Fruit fly (Drosophila melanogaster): ENCODE data around the gene spn-D.
A peak's percentile ranks its signal among the peaks of the same experiment; 100 is the strongest.

The spn-D gene

DNA sequence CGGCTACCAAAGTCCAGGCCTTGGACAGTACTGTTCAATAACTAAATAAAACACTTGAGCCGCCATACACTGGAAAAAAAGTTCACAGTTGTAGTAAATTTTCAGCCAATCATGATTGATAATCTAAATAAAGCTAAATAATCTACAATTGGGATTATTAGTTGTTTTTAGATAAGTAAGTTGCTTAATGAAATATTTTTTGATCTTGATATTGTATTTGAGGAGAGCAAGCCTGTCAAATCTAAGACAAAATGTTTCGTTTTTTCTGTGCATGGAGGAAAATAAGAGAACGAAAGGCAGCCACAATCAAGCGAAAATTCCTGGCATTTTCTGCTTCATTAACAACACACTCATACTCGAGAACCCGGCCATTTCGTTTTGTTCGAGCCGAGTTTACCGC lies 5.6 kb downstream of the spn-D start (continued):
- TF ChIP-seq ss (GFP tag; optimal IDR thresholded peaks at IDR 0.05) (peak in 1 of 2 experiments; percentile 28), vri (GFP tag; optimal IDR thresholded peaks at IDR 0.05) (peak; percentile 67), CG8319 (GFP tag; optimal IDR thresholded peaks at IDR 0.05) (no peak), CG6854 (GFP tag; optimal IDR thresholded peaks at IDR 0.05) (peak; percentile 72), salr (GFP tag; optimal IDR thresholded peaks at IDR 0.05) (no peak), CG11762 (GFP tag; optimal IDR thresholded peaks at IDR 0.05; ENCODE audit: insufficient read depth) (peak; percentile 4), CG3919 (GFP tag; optimal IDR thresholded peaks at IDR 0.05) (peak; percentile 45), CG34406 (GFP tag; optimal IDR thresholded peaks at IDR 0.05) (peak; percentile 45), Sox102F (GFP tag; optimal IDR thresholded peaks at IDR 0.05) (peak; percentile 76), lz (GFP tag; optimal IDR thresholded peaks at IDR 0.05) (peak; percentile 72), CG9139 (GFP tag; optimal IDR thresholded peaks at IDR 0.05) (no peak), topi (GFP tag; optimal IDR thresholded peaks at IDR 0.05) (peak; percentile 71), CG6792 (GFP tag; optimal IDR thresholded peaks at IDR 0.05) (peak; percentile 35), fd59A (GFP tag; optimal IDR thresholded peaks at IDR 0.05) (peak; percentile 22)

DNA sequence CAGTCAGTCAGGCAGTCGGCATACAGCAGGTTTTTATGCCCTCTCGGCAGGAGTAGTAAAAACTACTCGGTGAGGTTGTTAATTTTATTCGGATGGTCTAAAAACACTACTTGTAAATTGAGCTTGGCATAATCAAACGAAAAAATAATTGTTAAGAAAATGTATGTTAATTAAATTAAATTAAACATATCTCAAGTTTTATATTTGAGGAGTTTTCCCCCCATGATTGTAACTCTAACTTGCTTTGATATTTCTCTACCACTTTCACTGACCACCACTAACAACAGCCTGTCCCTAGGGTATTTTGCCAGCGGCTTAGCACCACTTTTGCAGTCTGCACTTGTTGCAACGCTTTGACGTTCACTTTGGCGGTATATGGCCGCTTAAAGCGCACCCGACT lies 10.2 kb downstream of the spn-D start:
- TF ChIP-seq CG4318 (GFP tag; optimal IDR thresholded peaks at IDR 0.05) (peak; percentile 48), CG11762 (GFP tag; optimal IDR thresholded peaks at IDR 0.05; ENCODE audit: insufficient read depth) (peak; percentile 18), Met (GFP tag; optimal IDR thresholded peaks at IDR 0.05) (peak; percentile 28), acj6 (GFP tag; optimal IDR thresholded peaks at IDR 0.05) (peak; percentile 29), svp (GFP tag) (peak; percentile 67), CG8632 (GFP tag; optimal IDR thresholded peaks at IDR 0.05) (peak; percentile 19), CG6276 (GFP tag; optimal IDR thresholded peaks at IDR 0.05) (peak; percentile 10), pdm3 (GFP tag; optimal IDR thresholded peaks at IDR 0.05) (peak; percentile 33), eg (GFP tag; IDR thresholded peaks at IDR 0.05) (no peak), dac (GFP tag; optimal IDR thresholded peaks at IDR 0.05) (no peak), CG15336 (GFP tag; IDR thresholded peaks at IDR 0.05) (peak; percentile 63), CG9139 (GFP tag; optimal IDR thresholded peaks at IDR 0.05) (no peak), net (GFP tag; optimal IDR thresholded peaks at IDR 0.05) (no peak), CG11294 (GFP tag; IDR thresholded peaks at IDR 0.05) (0 out of 2 replicates have a peak, but pooled peaks have one; percentile 8), Sox102F (GFP tag; optimal IDR thresholded peaks at IDR 0.05) (peak; percentile 32), vri (GFP tag; optimal IDR thresholded peaks at IDR 0.05) (no peak), CG31627 (GFP tag; optimal IDR thresholded peaks at IDR 0.05) (peak; percentile 12), Sox14 (GFP tag; optimal IDR thresholded peaks at IDR 0.05) (peak; percentile 0), CG34406 (GFP tag; optimal IDR thresholded peaks at IDR 0.05) (peak; percentile 21), fd59A (GFP tag; optimal IDR thresholded peaks at IDR 0.05) (peak; percentile 57), lz (GFP tag; optimal IDR thresholded peaks at IDR 0.05) (no peak), Smox (GFP tag; optimal IDR thresholded peaks at IDR 0.05) (peak; percentile 36), CG32006 (GFP tag; optimal IDR thresholded peaks at IDR 0.05) (peak; percentile 66), CG11902 (GFP tag; optimal IDR thresholded peaks at IDR 0.05) (no peak), CG1621 (tag; optimal IDR thresholded peaks at IDR 0.05) (no peak), CG3032 (tag; optimal IDR thresholded peaks at IDR 0.05) (peak; percentile 49), CG6163 (GFP tag; IDR thresholded peaks at IDR 0.05) (no peak), Eip78C (GFP tag) (peak; percentile 81), Gug (GFP tag; IDR thresholded peaks at IDR 0.05) (no peak), CG8119 (GFP tag; IDR thresholded peaks at IDR 0.05) (peak; percentile 67; the same call in 2 of the 3 replicates), CG6854 (GFP tag; optimal IDR thresholded peaks at IDR 0.05) (no peak), achi (GFP tag; optimal IDR thresholded peaks at IDR 0.05) (peak; percentile 68), fd85E (GFP tag; optimal IDR thresholded peaks at IDR 0.05) (no peak), CG7368 (GFP tag; optimal IDR thresholded peaks at IDR 0.05) (no peak), CG10631 (GFP tag; optimal IDR thresholded peaks at IDR 0.05) (peak; percentile 46), Blimp-1 (GFP tag; optimal IDR thresholded peaks at IDR 0.05) (peak; percentile 49), Eip93F (GFP tag; optimal IDR thresholded peaks at IDR 0.05) (no peak), Ets21C (GFP tag; optimal IDR thresholded peaks at IDR 0.05) (no peak), CG3919 (GFP tag; optimal IDR thresholded peaks at IDR 0.05) (peak; percentile 50), ss (GFP tag; optimal IDR thresholded peaks at IDR 0.05) (peak in 1 of 2 experiments; percentile 32), Ets96B (tag; optimal IDR thresholded peaks at IDR 0.05) (peak; percentile 37), Eip75B (GFP tag; optimal IDR thresholded peaks at IDR 0.05) (peak; percentile 9), CG16779 (tag; optimal IDR thresholded peaks at IDR 0.05) (peak; percentile 13), dsx (GFP tag; optimal IDR thresholded peaks at IDR 0.05; ENCODE audit: poor library complexity, severe bottlenecking) (no peak), esn (GFP tag; optimal IDR thresholded peaks at IDR 0.05) (peak; percentile 42)

All from whole organism, prepupa.